Fruit fly (Drosophila melanogaster) whole organism, wandering third instar larva: ENCODE results near the gene CG2082.

Experiments used
- h ChIP-seq: fragments of 200-800 bp; sonication (Bioruptor generic); optimal IDR thresholded peaks from 3 replicates; lab custom pipeline; 2016; ENCODE audit warnings: missing biosample characterization, mild to moderate bottlenecking, missing genetic modification characterization
- woc ChIP-seq: sonication (Bioruptor generic); optimal IDR thresholded peaks from 2 replicates; lab custom pipeline; 2016; ENCODE audit warnings: missing biosample characterization, mild to moderate bottlenecking, missing genetic modification characterization

DNA sequence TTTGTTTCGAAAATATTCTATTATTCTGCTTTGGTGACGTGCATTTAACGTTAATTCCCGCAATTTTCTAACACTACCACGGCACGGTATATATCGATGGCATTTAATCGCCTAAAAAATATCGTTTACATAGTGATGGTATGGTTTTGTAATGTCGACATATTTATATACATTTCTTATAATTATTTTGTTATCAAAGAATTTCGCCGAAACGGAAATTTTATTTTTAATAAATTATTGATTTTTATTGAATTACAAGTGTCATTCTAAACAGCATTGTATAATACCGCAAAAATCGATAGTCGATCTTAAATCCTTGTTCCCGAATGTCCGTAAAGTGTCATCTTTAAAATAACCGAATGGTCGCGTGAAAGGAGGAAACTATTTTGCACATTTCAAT, 43.6 kb upstream of the CG2082 start, which contains the start of the genes Sec20 and dgrn:
- peak; percentile 83 for TF ChIP-seq h
- peak; percentile 76 for TF ChIP-seq woc (GFP tag; lab: Kevin White, UChicago)
